Fruit fly (Drosophila melanogaster): ENCODE data around the gene Rev1.

Gene Rev1

DNA sequence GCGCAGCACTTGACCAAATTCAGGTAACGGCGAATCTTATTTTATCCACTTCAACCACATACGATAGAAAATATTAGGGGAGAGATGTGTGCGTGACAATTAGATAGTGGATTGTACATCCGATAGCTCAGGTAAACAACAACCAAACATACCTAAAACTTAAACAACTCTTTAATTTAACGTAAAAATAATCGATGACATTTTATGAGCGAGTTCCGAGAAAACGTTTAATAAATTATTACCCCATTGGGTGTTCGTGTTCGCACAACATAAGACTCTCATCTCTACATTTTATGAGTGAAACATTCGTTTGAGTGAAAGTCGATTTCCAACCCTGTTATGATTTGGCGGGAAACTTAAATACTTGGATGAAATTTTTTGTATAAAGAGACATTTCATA lies 26.1 kb downstream of the Rev1 start, which contains the start of gene CG17129 (continued):
- no peak for TF ChIP-seq Hr78 (GFP tag; optimal IDR thresholded peaks at IDR 0.05)
- TF ChIP-seq Dad (GFP tag; optimal IDR thresholded peaks at IDR 0.05) = peak; percentile 83
- TF ChIP-seq HmgZ (tag; optimal IDR thresholded peaks at IDR 0.05) = peak; percentile 81
- peak; percentile 54; the same call in 1 of the 3 replicates for TF ChIP-seq so (GFP tag; IDR thresholded peaks at IDR 0.05)
- TF ChIP-seq sr (GFP tag; IDR thresholded peaks at IDR 0.05) = no peak
- TF ChIP-seq CG14667 (GFP tag; IDR thresholded peaks at IDR 0.05) = peak; percentile 58; the same call in 1 of the 2 replicates
- peak; percentile 99 for TF ChIP-seq Doc3 (GFP tag; IDR thresholded peaks at IDR 0.05; ENCODE audit: partially characterized antibody)
- peak; percentile 10 for TF ChIP-seq CG6765 (GFP tag; optimal IDR thresholded peaks at IDR 0.05)
- peak; percentile 70 for TF ChIP-seq CG18599 (GFP tag; optimal IDR thresholded peaks at IDR 0.05)
- peak; percentile 63; the same call in 1 of the 3 replicates for TF ChIP-seq CG11695 (GFP tag; IDR thresholded peaks at IDR 0.05)
- peak; percentile 74 for TF ChIP-seq HLH3B (GFP tag; IDR thresholded peaks at IDR 0.05)
- TF ChIP-seq CrebB (tag; optimal IDR thresholded peaks at IDR 0.05) = peak; percentile 66
- peak; percentile 68; the same call in 1 of the 2 replicates for TF ChIP-seq ato (GFP tag; IDR thresholded peaks at IDR 0.05; ENCODE audit: partially characterized antibody)
- TF ChIP-seq hbn (GFP tag; IDR thresholded peaks at IDR 0.05; ENCODE audit: partially characterized antibody) = peak; percentile 99
- peak; percentile 98 for TF ChIP-seq Scr (GFP tag; IDR thresholded peaks at IDR 0.05; ENCODE audit: partially characterized antibody)
- peak; percentile 85 for TF ChIP-seq ken (GFP tag; IDR thresholded peaks at IDR 0.05)
- TF ChIP-seq CG14050 (GFP tag; IDR thresholded peaks at IDR 0.05) = 0 out of 3 replicates have a peak, but pooled peaks have one; percentile 22
- peak; percentile 68 for TF ChIP-seq CG9817 (tag; optimal IDR thresholded peaks at IDR 0.05)
- peak; percentile 74 for TF ChIP-seq chm (GFP tag; IDR thresholded peaks at IDR 0.05)
- peak; percentile 84 for TF ChIP-seq CG6689 (GFP tag; IDR thresholded peaks at IDR 0.05)
- peak; percentile 68 for TF ChIP-seq CG17568 (GFP tag; optimal IDR thresholded peaks at IDR 0.05)
- peak; percentile 85 for TF ChIP-seq Gug (GFP tag; IDR thresholded peaks at IDR 0.05)
- peak; percentile 54 for TF ChIP-seq bcd (GFP tag; optimal IDR thresholded peaks at IDR 0.05)
- TF ChIP-seq CHES-1-like (GFP tag; optimal IDR thresholded peaks at IDR 0.05) = peak; percentile 83
- peak; percentile 40; the same call in 1 of the 2 replicates for TF ChIP-seq CG17612 (GFP tag; IDR thresholded peaks at IDR 0.05)
- peak; percentile 73 for TF ChIP-seq Ets97D (GFP tag; optimal IDR thresholded peaks at IDR 0.05)
- TF ChIP-seq CG11247 (GFP tag; IDR thresholded peaks at IDR 0.05) = peak; percentile 68
- peak; percentile 58 for TF ChIP-seq gcm (GFP tag; optimal IDR thresholded peaks at IDR 0.05)
- TF ChIP-seq gem (tag; optimal IDR thresholded peaks at IDR 0.05) = peak; percentile 83
- TF ChIP-seq Drgx (GFP tag; IDR thresholded peaks at IDR 0.05) = peak; percentile 7; the same call in 1 of the 2 replicates
- no peak for TF ChIP-seq ash1 (GFP tag; optimal IDR thresholded peaks at IDR 0.05)
- peak; percentile 66 for TF ChIP-seq croc (GFP tag; conservative IDR thresholded peaks at IDR 0.05)
- 0 out of 2 replicates have a peak, but pooled peaks have one; percentile 31 for TF ChIP-seq CG8765 (GFP tag; IDR thresholded peaks at IDR 0.05)
- peak; percentile 70 for TF ChIP-seq fd96Cb (tag; optimal IDR thresholded peaks at IDR 0.05)
- TF ChIP-seq Elba2 (GFP tag; optimal IDR thresholded peaks at IDR 0.05) = peak; percentile 48
- no peak for TF ChIP-seq ab (GFP tag; optimal IDR thresholded peaks at IDR 0.05)
- no peak for TF ChIP-seq CG3726 (GFP tag; IDR thresholded peaks at IDR 0.05)
- TF ChIP-seq CG7987 (GFP tag; optimal IDR thresholded peaks at IDR 0.05) = peak; percentile 13
- TF ChIP-seq Sry-δ (GFP tag; optimal IDR thresholded peaks at IDR 0.05) = peak; percentile 96
- no peak for TF ChIP-seq ham (GFP tag; IDR thresholded peaks at IDR 0.05)
- peak; percentile 69 for TF ChIP-seq CG33557 (GFP tag; optimal IDR thresholded peaks at IDR 0.05)
- peak; percentile 69 for TF ChIP-seq Bteb2 (GFP tag; optimal IDR thresholded peaks at IDR 0.05)
- TF ChIP-seq pnt (GFP tag; optimal IDR thresholded peaks at IDR 0.05) = peak; percentile 76
- peak; percentile 54 for TF ChIP-seq Bdp1 (GFP tag; optimal IDR thresholded peaks at IDR 0.05)
- peak; percentile 73 for TF ChIP-seq CG4820 (GFP tag; optimal IDR thresholded peaks at IDR 0.05)
- TF ChIP-seq insv (GFP tag; optimal IDR thresholded peaks at IDR 0.05) = peak in 1 of 2 experiments; percentile 34
- TF ChIP-seq slbo (GFP tag; IDR thresholded peaks at IDR 0.05) = peak; percentile 84
- TF ChIP-seq pita (GFP tag; optimal IDR thresholded peaks at IDR 0.05) = no peak
- peak; percentile 64 for TF ChIP-seq NFAT (GFP tag; IDR thresholded peaks at IDR 0.05)
- peak; percentile 81 for TF ChIP-seq sisA (GFP tag; IDR thresholded peaks at IDR 0.05)
- peak; percentile 80 for TF ChIP-seq zfh2 (GFP tag; optimal IDR thresholded peaks at IDR 0.05)
